Worm (Caenorhabditis elegans) whole organism, mixed stage, embryonic: ENCODE results near the gene C16C8.7.
A peak's percentile ranks its signal among the peaks of the same experiment; 100 is the strongest.

Source experiments
- M03D4.4 ChIP-seq: sonication (generic microtip); optimal IDR thresholded peaks from 2 replicates; lab custom pipeline; 2017; ENCODE audit warnings: mild to moderate bottlenecking, missing genetic modification characterization, missing compliant biosample characterization
- bed-3 ChIP-seq: fragments of 200-800 bp; sonication (Bioruptor generic); optimal IDR thresholded peaks from 3 replicates; lab custom pipeline; 2018; ENCODE audit warnings: mild to moderate bottlenecking, missing genetic modification characterization, moderate library complexity, missing compliant biosample characterization
- blmp-1 ChIP-seq: fragments of 150-350 bp; optimal IDR thresholded peaks from 2 replicates; lab custom pipeline; 2014; ENCODE audit warnings: missing biosample characterization, missing genetic modification characterization
- ceh-43 ChIP-seq: fragments of 200-800 bp; sonication (Bioruptor generic); optimal IDR thresholded peaks from 2 replicates; lab custom pipeline; 2018; ENCODE audit warnings: mild to moderate bottlenecking, missing genetic modification characterization, moderate library complexity, missing compliant biosample characterization
- ceh-83 ChIP-seq: fragments of 200-800 bp; sonication (Bioruptor generic); optimal IDR thresholded peaks from 2 replicates; lab custom pipeline; 2018; ENCODE audit warnings: mild to moderate bottlenecking, missing genetic modification characterization, missing compliant biosample characterization
- ces-1 ChIP-seq: fragments of 150-350 bp; optimal IDR thresholded peaks from 2 replicates; lab custom pipeline; 2014; ENCODE audit warnings: missing biosample characterization, missing genetic modification reagents, missing genetic modification characterization
- cnd-1 ChIP-seq: fragments of 200-800 bp; sonication (Bioruptor generic); optimal IDR thresholded peaks from 2 replicates; lab custom pipeline; 2018; ENCODE audit warnings: mild to moderate bottlenecking, missing genetic modification characterization, missing compliant biosample characterization
- drap-1 ChIP-seq: fragments of 200-800 bp; sonication (Bioruptor generic); optimal IDR thresholded peaks from 3 replicates; lab custom pipeline; 2018; ENCODE audit warnings: mild to moderate bottlenecking, missing genetic modification characterization, missing compliant biosample characterization
- elt-1 ChIP-seq: sonication (generic microtip); optimal IDR thresholded peaks from 2 replicates; lab custom pipeline; 2017; ENCODE audit warnings: missing genetic modification characterization, mild to moderate bottlenecking, missing compliant biosample characterization, antibody characterized with exemption, moderate library complexity, borderline replicate concordance; ENCODE audit not compliant: insufficient read depth
- flh-1 ChIP-seq: fragments of 200-800 bp; sonication (Bioruptor generic); optimal IDR thresholded peaks from 2 replicates; lab custom pipeline; 2018; ENCODE audit warnings: mild to moderate bottlenecking, missing genetic modification characterization, moderate library complexity, missing compliant biosample characterization
- ham-2 ChIP-seq: fragments of 200-800 bp; sonication (Bioruptor generic); optimal IDR thresholded peaks from 2 replicates; lab custom pipeline; 2018; ENCODE audit warnings: mild to moderate bottlenecking, missing genetic modification characterization, missing compliant biosample characterization
- hlh-1 ChIP-seq: fragments of 150-350 bp; optimal IDR thresholded peaks from 2 replicates; lab custom pipeline; 2014; ENCODE audit warnings: missing biosample characterization, missing genetic modification reagents, missing genetic modification characterization
- lin-13 ChIP-seq: fragments of 150-350 bp; optimal IDR thresholded peaks from 2 replicates; lab custom pipeline; 2014; ENCODE audit warnings: missing biosample characterization, missing genetic modification characterization
- lin-32 ChIP-seq: fragments of 200-800 bp; sonication (Bioruptor generic); optimal IDR thresholded peaks from 2 replicates; lab custom pipeline; 2018; ENCODE audit warnings: mild to moderate bottlenecking, missing genetic modification characterization, missing compliant biosample characterization
- mab-5 ChIP-seq: fragments of 150-350 bp; optimal IDR thresholded peaks from 2 replicates; lab custom pipeline; 2014; ENCODE audit warnings: missing biosample characterization, missing genetic modification characterization
- mls-2 ChIP-seq: sonication (generic microtip); optimal IDR thresholded peaks from 2 replicates; lab custom pipeline; 2016; ENCODE audit warnings: mild to moderate bottlenecking, missing genetic modification characterization, moderate library complexity, missing compliant biosample characterization
- nhr-2 ChIP-seq: fragments of 150-350 bp; optimal IDR thresholded peaks from 2 replicates; lab custom pipeline; 2014; ENCODE audit warnings: missing biosample characterization, missing genetic modification characterization
- nhr-237 ChIP-seq: fragments of 150-350 bp; optimal IDR thresholded peaks from 2 replicates; lab custom pipeline; 2014; ENCODE audit warnings: missing biosample characterization, missing genetic modification characterization
- nhr-28 ChIP-seq: fragments of 150-350 bp; optimal IDR thresholded peaks from 2 replicates; lab custom pipeline; 2014; ENCODE audit warnings: missing biosample characterization, missing genetic modification characterization
- nhr-76 ChIP-seq: sonication (generic microtip); optimal IDR thresholded peaks from 2 replicates; lab custom pipeline; 2017; ENCODE audit warnings: missing biosample characterization, missing genetic modification characterization
- pha-4 ChIP-seq: fragments of 150-350 bp; optimal IDR thresholded peaks from 2 replicates; lab custom pipeline; 2018; ENCODE audit warnings: missing biosample characterization, missing genetic modification reagents, missing genetic modification characterization
- sem-2 ChIP-seq: fragments of 200-800 bp; sonication (Bioruptor generic); optimal IDR thresholded peaks from 2 replicates; lab custom pipeline; 2018; ENCODE audit warnings: mild to moderate bottlenecking, missing genetic modification characterization, missing compliant biosample characterization
- snpc-4 ChIP-seq: fragments of 150-350 bp; optimal IDR thresholded peaks from 2 replicates; lab custom pipeline; 2014; ENCODE audit warnings: missing biosample characterization, missing genetic modification characterization
- sptf-1 ChIP-seq: sonication (generic microtip); optimal IDR thresholded peaks from 2 replicates; lab custom pipeline; 2017; ENCODE audit warnings: mild to moderate bottlenecking, missing genetic modification characterization, moderate library complexity, missing compliant biosample characterization
- tbx-8 ChIP-seq: fragments of 200-800 bp; sonication (Bioruptor generic); optimal IDR thresholded peaks from 2 replicates; lab custom pipeline; 2018; ENCODE audit warnings: mild to moderate bottlenecking, missing genetic modification characterization, moderate library complexity, missing compliant biosample characterization
- unc-120 ChIP-seq: sonication (generic microtip); optimal IDR thresholded peaks from 2 replicates; lab custom pipeline; 2017; ENCODE audit warnings: missing genetic modification characterization, missing compliant biosample characterization; ENCODE audit not compliant: poor library complexity, severe bottlenecking
- unc-39 ChIP-seq: fragments of 150-350 bp; optimal IDR thresholded peaks from 2 replicates; lab custom pipeline; 2014; ENCODE audit warnings: missing biosample characterization, missing genetic modification characterization
- unc-62 ChIP-seq: fragments of 150-350 bp; optimal IDR thresholded peaks from 2 replicates; lab custom pipeline; 2014; ENCODE audit warnings: missing biosample characterization, missing genetic modification reagents, missing genetic modification characterization
- zip-8 ChIP-seq: fragments of 150-350 bp; optimal IDR thresholded peaks from 2 replicates; lab custom pipeline; 2014; ENCODE audit warnings: missing biosample characterization, missing genetic modification characterization
- ztf-11 ChIP-seq: fragments of 150-350 bp; optimal IDR thresholded peaks from 2 replicates; lab custom pipeline; 2014; ENCODE audit warnings: missing biosample characterization, missing genetic modification characterization

C16C8.7 gene

DNA sequence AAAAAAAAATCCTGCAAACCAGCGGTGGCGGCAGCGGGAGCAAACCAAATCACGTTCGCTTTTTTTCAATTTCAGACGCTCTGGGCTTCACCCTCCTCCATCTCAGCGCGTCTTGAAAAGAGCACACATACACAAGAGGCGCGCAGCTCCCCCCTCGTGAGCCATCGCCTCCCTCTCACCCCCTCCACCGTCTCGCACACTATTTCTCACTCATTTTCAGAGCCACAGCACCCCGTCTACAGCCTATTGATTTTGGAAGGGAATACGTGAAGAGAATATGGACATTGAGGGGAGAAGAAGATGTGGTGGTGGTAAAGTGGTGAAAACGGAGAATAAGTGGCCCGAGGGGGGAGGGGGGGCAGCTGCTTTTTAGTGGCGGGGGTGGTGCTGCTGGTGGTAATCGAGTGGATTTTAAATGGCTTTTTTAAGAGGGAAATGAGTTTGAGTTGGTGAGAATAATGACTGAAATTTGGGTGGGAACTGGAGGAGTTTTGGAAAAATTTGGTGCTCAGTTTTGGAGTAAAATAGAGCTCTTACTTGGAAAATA, 31.7 kb downstream of the C16C8.7 start:
- peak; percentile 71 for TF ChIP-seq ces-1 (GFP tag; lab: Kevin White, UChicago)
- TF ChIP-seq M03D4.4 (tag; lab: Kevin White, UChicago), result no peak
- TF ChIP-seq blmp-1 (tag; lab: Kevin White, UChicago), result no peak
- TF ChIP-seq sptf-1 (tag; lab: Kevin White, UChicago), result peak; percentile 16

DNA sequence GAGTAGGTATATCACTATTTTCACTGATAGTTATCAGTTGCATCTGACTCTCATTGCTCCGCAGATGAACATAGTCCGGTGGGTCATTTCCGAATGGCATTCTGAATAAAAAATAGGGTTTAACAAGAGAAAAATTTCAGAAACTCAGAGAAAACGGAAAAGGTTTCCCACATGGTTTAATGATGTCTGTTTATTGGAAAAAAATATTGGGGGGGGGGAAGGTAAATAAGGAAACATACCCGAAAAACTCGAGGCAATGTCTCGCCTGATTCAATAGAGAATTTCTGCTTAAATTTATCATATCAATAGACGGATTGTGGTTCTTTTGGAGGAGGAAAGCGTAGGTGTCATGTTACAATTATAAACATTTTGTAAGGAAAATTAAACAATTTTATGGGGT, 34.5 kb downstream of the C16C8.7 start, which contains the start of gene nep-11:
Gene nep-11, minus strand, starts transcription at position 101 of the 400 bp plus-strand sequence.
- no peak for TF ChIP-seq lin-32 (GFP tag; lab: Kevin White, UChicago)
- no peak for TF ChIP-seq nhr-2 (tag; lab: Kevin White, UChicago)
- TF ChIP-seq sem-2 (GFP tag; lab: Kevin White, UChicago), result no peak
- TF ChIP-seq cnd-1 (tag; lab: Kevin White, UChicago), result no peak
- no peak for TF ChIP-seq snpc-4 (tag; lab: Kevin White, UChicago)
- no peak for TF ChIP-seq nhr-237 (tag; lab: Kevin White, UChicago)
- TF ChIP-seq unc-39, result no peak
- TF ChIP-seq ceh-43, result no peak
- no peak for TF ChIP-seq unc-62 (GFP tag; lab: Kevin White, UChicago)
- no peak for TF ChIP-seq ces-1 (GFP tag; lab: Kevin White, UChicago)
- TF ChIP-seq nhr-28 (tag; lab: Kevin White, UChicago), result no peak
- no peak for TF ChIP-seq M03D4.4 (tag; lab: Kevin White, UChicago)
- no peak for TF ChIP-seq ztf-11 (tag; lab: Kevin White, UChicago)
- no peak for TF ChIP-seq flh-1
- no peak for TF ChIP-seq drap-1 (GFP tag; lab: Kevin White, UChicago)
- TF ChIP-seq mab-5 (tag; lab: Kevin White, UChicago), result no peak
- no peak for TF ChIP-seq nhr-76 (tag; lab: Kevin White, UChicago)
- TF ChIP-seq sptf-1 (tag; lab: Kevin White, UChicago), result no peak

DNA sequence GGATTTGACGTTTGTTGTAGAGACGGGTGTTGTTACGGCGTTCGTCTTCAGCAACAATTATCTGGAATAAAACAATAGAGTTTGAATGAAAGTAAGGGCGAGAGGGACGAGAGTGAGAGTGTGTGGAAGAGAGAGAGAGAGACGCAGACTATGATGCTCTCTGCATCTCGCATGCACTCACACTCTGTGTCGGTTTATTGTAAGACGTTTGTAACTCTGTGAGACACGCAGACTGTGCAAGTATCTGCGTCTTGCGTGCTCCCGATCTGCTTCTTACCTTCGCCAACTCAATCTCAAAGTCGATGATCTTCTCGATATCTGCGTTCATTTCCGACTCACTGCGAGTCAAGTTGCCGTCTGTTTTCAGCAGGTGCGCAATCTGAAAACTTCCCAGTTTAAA, 37.0 kb downstream of the C16C8.7 start:
- TF ChIP-seq tbx-8 (no peak), drap-1 (GFP tag; lab: Kevin White, UChicago) (no peak), blmp-1 (tag; lab: Kevin White, UChicago) (no peak), elt-1 (tag; lab: Kevin White, UChicago) (no peak), nhr-76 (tag; lab: Kevin White, UChicago) (no peak), bed-3 (GFP tag; lab: Kevin White, UChicago) (no peak), mls-2 (tag; lab: Kevin White, UChicago) (no peak), lin-13 (no peak), nhr-28 (tag; lab: Kevin White, UChicago) (no peak), M03D4.4 (tag; lab: Kevin White, UChicago) (no peak), zip-8 (no peak), pha-4 (tag; lab: Kevin White, UChicago) (no peak), sem-2 (GFP tag; lab: Kevin White, UChicago) (no peak), ham-2 (GFP tag; lab: Kevin White, UChicago) (no peak), mab-5 (tag; lab: Kevin White, UChicago) (no peak), hlh-1 (tag; lab: Kevin White, UChicago) (no peak), nhr-237 (tag; lab: Kevin White, UChicago) (no peak)

DNA sequence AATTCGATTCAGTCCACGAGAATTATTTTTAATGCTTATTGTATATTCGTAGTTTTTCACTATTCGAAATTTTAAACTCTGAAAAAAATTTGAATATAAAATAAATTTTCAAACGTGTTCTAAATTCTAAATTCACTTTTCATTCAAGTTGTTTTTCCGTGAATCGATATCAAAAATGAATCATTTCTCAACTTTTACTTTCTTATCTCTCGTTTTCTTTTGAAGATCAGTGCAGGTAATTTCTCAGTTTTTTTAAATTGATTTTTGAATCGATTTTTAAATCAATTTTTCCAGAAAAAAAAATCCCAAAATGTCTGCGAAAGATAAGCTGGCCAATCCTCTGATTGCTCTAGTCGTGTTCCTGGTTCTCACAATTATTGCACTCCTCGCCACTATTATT, 43.4 kb downstream of the C16C8.7 start, which contains the start of gene nep-6:
Gene nep-6, plus strand, starts transcription at position 301 of the 400 bp plus-strand sequence.
- TF ChIP-seq cnd-1 (tag; lab: Kevin White, UChicago) (no peak), bed-3 (GFP tag; lab: Kevin White, UChicago) (no peak), nhr-237 (tag; lab: Kevin White, UChicago) (no peak), lin-32 (GFP tag; lab: Kevin White, UChicago) (no peak), lin-13 (no peak), elt-1 (tag; lab: Kevin White, UChicago) (no peak), pha-4 (tag; lab: Kevin White, UChicago) (no peak), ceh-43 (no peak), M03D4.4 (tag; lab: Kevin White, UChicago) (no peak), nhr-2 (tag; lab: Kevin White, UChicago) (no peak), nhr-76 (tag; lab: Kevin White, UChicago) (no peak), flh-1 (no peak), tbx-8 (no peak)

DNA sequence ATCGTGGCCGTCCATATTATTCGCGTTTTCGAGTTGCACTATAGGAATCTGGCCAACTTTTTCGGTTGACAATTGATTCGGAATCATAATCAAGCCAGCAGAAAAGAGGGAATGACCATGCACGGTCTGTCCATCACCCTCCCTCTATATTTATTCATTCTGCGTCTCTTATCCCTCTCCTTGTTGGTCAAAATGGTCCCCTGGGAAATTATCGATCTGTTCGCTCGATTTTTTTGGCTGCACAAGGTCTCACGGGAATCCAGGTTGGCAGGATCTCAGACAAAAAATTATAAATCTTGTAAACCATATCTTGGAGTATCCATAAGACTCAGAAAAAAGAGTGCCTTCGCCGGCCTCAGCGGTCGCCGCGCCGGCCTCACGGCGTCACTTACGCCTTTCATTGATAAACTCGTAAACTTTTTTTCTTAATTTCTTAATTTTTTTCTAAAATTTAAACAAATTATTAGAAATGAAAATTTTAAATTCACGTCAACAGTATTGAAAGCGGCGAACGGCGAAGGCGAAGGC, 45.5 kb downstream of the C16C8.7 start, which contains the start of the genes F18A12.7 and F18A12.2:
Gene F18A12.7, minus strand, starts transcription at position 101 of the 528 bp plus-strand sequence.
Gene F18A12.2, plus strand, starts transcription at position 478 of the 528 bp plus-strand sequence.
- TF ChIP-seq ceh-83 (GFP tag; lab: Kevin White, UChicago) (no peak), unc-120 (tag; lab: Kevin White, UChicago) (no peak), sptf-1 (tag; lab: Kevin White, UChicago) (no peak), unc-62 (GFP tag; lab: Kevin White, UChicago) (no peak), tbx-8 (no peak), sem-2 (GFP tag; lab: Kevin White, UChicago) (no peak), nhr-76 (tag; lab: Kevin White, UChicago) (no peak), cnd-1 (tag; lab: Kevin White, UChicago) (no peak), ztf-11 (tag; lab: Kevin White, UChicago) (no peak), snpc-4 (tag; lab: Kevin White, UChicago) (no peak), mls-2 (tag; lab: Kevin White, UChicago) (no peak), ham-2 (GFP tag; lab: Kevin White, UChicago) (no peak), pha-4 (tag; lab: Kevin White, UChicago) (no peak), unc-39 (no peak), M03D4.4 (tag; lab: Kevin White, UChicago) (no peak), hlh-1 (tag; lab: Kevin White, UChicago) (no peak)
- TF ChIP-seq, all 35 proteins: peak for 0
